Fruit fly (Drosophila melanogaster): ENCODE measurements around the gene CG10958.

The CG10958 gene

dm6 chrX:8145501-8146157, 13.5 kb downstream of the CG10958 start, which contains the start of the genes alpha-PheRS and CG2129 (continued):
- TF ChIP-seq ase (GFP tag; IDR thresholded peaks at IDR 0.05) (no peak), PHDP (tag; optimal IDR thresholded peaks at IDR 0.05) (peak; percentile 28), Eip74EF (GFP tag; optimal IDR thresholded peaks at IDR 0.05) (peak in 1 of 2 experiments; percentile 15), CG12155 (GFP tag; optimal IDR thresholded peaks at IDR 0.05) (peak; percentile 3), CG31388 (GFP tag; optimal IDR thresholded peaks at IDR 0.05) (no peak), pho (GFP tag; optimal IDR thresholded peaks at IDR 0.05) (peak; percentile 23), amos (GFP tag; IDR thresholded peaks at IDR 0.05; ENCODE audit: partially characterized antibody) (peak; percentile 5; the same call in 1 of the 2 replicates), dmrt99B (tag; optimal IDR thresholded peaks at IDR 0.05) (no peak), sens (GFP tag) (peak; percentile 77), ATbp (GFP tag; optimal IDR thresholded peaks at IDR 0.05) (no peak), phol (tag; optimal IDR thresholded peaks at IDR 0.05) (peak; percentile 53), CG34224 (GFP tag; IDR thresholded peaks at IDR 0.05; ENCODE audit: partially characterized antibody) (peak; percentile 32; the same call in 1 of the 3 replicates), CG16813 (GFP tag; IDR thresholded peaks at IDR 0.05; ENCODE audit: partially characterized antibody) (0 out of 3 replicates have a peak, but pooled peaks have one; percentile 33), ttk (GFP tag; IDR thresholded peaks at IDR 0.05) (no peak), sna (GFP tag; IDR thresholded peaks at IDR 0.05; ENCODE audit: partially characterized antibody) (no peak), zen2 (GFP tag; IDR thresholded peaks at IDR 0.05; ENCODE audit: partially characterized antibody) (no peak; the same call in 2 of the 3 replicates), dysf (GFP tag; IDR thresholded peaks at IDR 0.05) (peak; percentile 47; the same call in 2 of the 3 replicates), CG9215 (GFP tag; IDR thresholded peaks at IDR 0.05) (no peak), Dek (tag; optimal IDR thresholded peaks at IDR 0.05) (peak; percentile 3), CG13296 (GFP tag; optimal IDR thresholded peaks at IDR 0.05) (peak; percentile 50), Ets65A (GFP tag) (no peak), Adf1 (GFP tag; IDR thresholded peaks at IDR 0.05) (no peak), CG9797 (GFP tag; optimal IDR thresholded peaks at IDR 0.05) (peak; percentile 17), CG10267 (tag; optimal IDR thresholded peaks at IDR 0.05) (peak; percentile 51), grn (GFP tag; optimal IDR thresholded peaks at IDR 0.05) (no peak), Stat92E (GFP tag; optimal IDR thresholded peaks at IDR 0.05) (peak in 1 of 3 experiments; percentile 61), Elba2 (GFP tag; optimal IDR thresholded peaks at IDR 0.05) (peak; percentile 55), lola (GFP tag; optimal IDR thresholded peaks at IDR 0.05) (peak in 1 of 3 experiments; percentile 33), CkIIα-i1 (GFP tag; IDR thresholded peaks at IDR 0.05) (no peak), nmo (GFP tag; optimal IDR thresholded peaks at IDR 0.05) (peak; percentile 38), CG8388 (GFP tag; optimal IDR thresholded peaks at IDR 0.05) (peak; percentile 9), Sox102F (GFP tag; optimal IDR thresholded peaks at IDR 0.05) (no peak), Oaz (GFP tag; IDR thresholded peaks at IDR 0.05) (no peak), CG4360 (GFP tag; IDR thresholded peaks at IDR 0.05) (no peak), MBD-R2 (GFP tag; IDR thresholded peaks at IDR 0.05) (peak; percentile 76; the same call in 1 of the 2 replicates), trh (GFP tag; optimal IDR thresholded peaks at IDR 0.05) (no peak), HLH54F (GFP tag; optimal IDR thresholded peaks at IDR 0.05) (peak; percentile 6), crp (GFP tag; optimal IDR thresholded peaks at IDR 0.05) (peak; percentile 55 to 88), dmrt11E (tag; optimal IDR thresholded peaks at IDR 0.05) (peak; percentile 15), CG32767 (GFP tag; IDR thresholded peaks at IDR 0.05) (no peak), chn (GFP tag; optimal IDR thresholded peaks at IDR 0.05) (no peak), Med (GFP tag) (peak; percentile 69), slbo (GFP tag; IDR thresholded peaks at IDR 0.05) (peak; percentile 37), TFAM (GFP tag; optimal IDR thresholded peaks at IDR 0.05) (no peak), onecut (GFP tag; IDR thresholded peaks at IDR 0.05) (peak; percentile 21; the same call in 1 of the 2 replicates), CG17612 (GFP tag; IDR thresholded peaks at IDR 0.05) (no peak), ash1 (GFP tag; optimal IDR thresholded peaks at IDR 0.05) (no peak), tio (GFP tag; optimal IDR thresholded peaks at IDR 0.05) (no peak)

All from whole organism, embryonic.